Fruit fly (Drosophila melanogaster): Measurements from ENCODE around the gene ort.

The ort gene

DNA sequence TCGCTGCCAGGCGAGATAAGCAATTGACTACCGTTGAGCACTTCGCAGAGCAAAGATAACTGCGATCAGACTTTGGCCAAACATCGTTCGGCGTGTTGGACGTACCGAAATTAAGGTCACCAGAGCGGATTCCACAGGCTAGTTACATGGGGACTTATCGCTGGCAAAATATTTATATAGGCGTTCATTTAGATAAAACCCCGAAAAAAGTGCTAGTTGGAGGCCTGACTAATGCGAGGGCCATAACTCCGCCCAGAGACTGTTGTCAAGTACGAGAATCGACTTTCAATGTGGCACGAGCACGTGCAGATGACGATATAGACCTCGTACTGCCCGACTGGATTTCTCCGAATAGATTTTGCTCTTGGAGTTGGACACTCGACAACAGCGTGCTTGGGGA, 39.6 kb upstream of the ort start (continued):
- peak; percentile 29 for TF ChIP-seq CG7987 (GFP tag; optimal IDR thresholded peaks at IDR 0.05)
- TF ChIP-seq CG3847 (GFP tag; IDR thresholded peaks at IDR 0.05) = no peak
- TF ChIP-seq CG1602 (GFP tag; optimal IDR thresholded peaks at IDR 0.05) = no peak
- peak; percentile 52 for TF ChIP-seq sug (tag; optimal IDR thresholded peaks at IDR 0.05)
- TF ChIP-seq CG14050 (GFP tag; IDR thresholded peaks at IDR 0.05) = no peak
- no peak for TF ChIP-seq esg (GFP tag; conservative IDR thresholded peaks at IDR 0.05)
- TF ChIP-seq seq (GFP tag; IDR thresholded peaks at IDR 0.05) = 0 out of 2 replicates have a peak, but pooled peaks have one; percentile 26
- TF ChIP-seq mirr (GFP tag; optimal IDR thresholded peaks at IDR 0.05) = peak; percentile 82

- TF ChIP-seq chinmo (GFP tag; IDR thresholded peaks at IDR 0.05; ENCODE audit: partially characterized antibody) (peak; percentile 90; the same call in 3 of the 4 replicates), slou (GFP tag; optimal IDR thresholded peaks at IDR 0.05) (no peak), onecut (GFP tag; IDR thresholded peaks at IDR 0.05) (0 out of 2 replicates have a peak, but pooled peaks have one; percentile 5), CG31365 (tag; optimal IDR thresholded peaks at IDR 0.05) (no peak), CG11456 (GFP tag; IDR thresholded peaks at IDR 0.05) (0 out of 3 replicates have a peak, but pooled peaks have one; percentile 16), CG34376 (GFP tag; optimal IDR thresholded peaks at IDR 0.05) (peak; percentile 48), twi (tag; optimal IDR thresholded peaks at IDR 0.05) (no peak), CG3163 (GFP tag; optimal IDR thresholded peaks at IDR 0.05) (no peak), CG15514 (GFP tag; optimal IDR thresholded peaks at IDR 0.05) (peak; percentile 44), dm (GFP tag; optimal IDR thresholded peaks at IDR 0.05) (no peak), Meics (GFP tag; optimal IDR thresholded peaks at IDR 0.05) (peak; percentile 37), run (tag; optimal IDR thresholded peaks at IDR 0.05) (no peak), CG5180 (GFP tag; optimal IDR thresholded peaks at IDR 0.05) (peak; percentile 6), z (GFP tag; IDR thresholded peaks at IDR 0.05) (peak; percentile 86), D19A (tag; optimal IDR thresholded peaks at IDR 0.05) (no peak), gro (GFP tag; optimal IDR thresholded peaks at IDR 0.05) (peak; percentile 44), crp (GFP tag; optimal IDR thresholded peaks at IDR 0.05) (peak in 1 of 2 experiments; percentile 69), CG12769 (tag; optimal IDR thresholded peaks at IDR 0.05) (peak; percentile 89), CG10209 (GFP tag; optimal IDR thresholded peaks at IDR 0.05) (no peak), BtbVII (GFP tag; optimal IDR thresholded peaks at IDR 0.05) (no peak), CG13287 (GFP tag; IDR thresholded peaks at IDR 0.05; ENCODE audit: partially characterized antibody) (peak; percentile 41), GATAe (GFP tag; conservative IDR thresholded peaks at IDR 0.05) (no peak), dysf (GFP tag; IDR thresholded peaks at IDR 0.05) (peak; percentile 5; the same call in 1 of the 3 replicates), HLH54F (GFP tag; optimal IDR thresholded peaks at IDR 0.05) (no peak), bbx (GFP tag; IDR thresholded peaks at IDR 0.05; ENCODE audit: partially characterized antibody) (peak; percentile 32; the same call in 1 of the 2 replicates), CG2199 (GFP tag; IDR thresholded peaks at IDR 0.05) (no peak), Fer1 (GFP tag; optimal IDR thresholded peaks at IDR 0.05) (peak; percentile 32), CG10543 (GFP tag; optimal IDR thresholded peaks at IDR 0.05) (peak; percentile 90), abd-A (tag; optimal IDR thresholded peaks at IDR 0.05) (peak; percentile 78), CG13894 (tag; optimal IDR thresholded peaks at IDR 0.05) (peak; percentile 67), CG14441 (GFP tag; IDR thresholded peaks at IDR 0.05) (0 out of 2 replicates have a peak, but pooled peaks have one; percentile 33), Rfx (GFP tag; IDR thresholded peaks at IDR 0.05) (peak; percentile 22; the same call in 1 of the 2 replicates), Atf6 (GFP tag; IDR thresholded peaks at IDR 0.05) (0 out of 2 replicates have a peak, but pooled peaks have one; percentile 14), fd102C (GFP tag; optimal IDR thresholded peaks at IDR 0.05) (no peak), CG15269 (tag; optimal IDR thresholded peaks at IDR 0.05) (peak; percentile 38), lab (GFP tag; optimal IDR thresholded peaks at IDR 0.05) (peak; percentile 20), CTCF (GFP tag; optimal IDR thresholded peaks at IDR 0.05) (peak; percentile 10), CG6175 (GFP tag; IDR thresholded peaks at IDR 0.05) (no peak), Eip74EF (GFP tag; optimal IDR thresholded peaks at IDR 0.05) (peak in 1 of 2 experiments; percentile 40), MBD-R2 (GFP tag; IDR thresholded peaks at IDR 0.05) (0 out of 2 replicates have a peak, but pooled peaks have one; percentile 12), CG13424 (tag; optimal IDR thresholded peaks at IDR 0.05) (no peak)
Observed at dm6 chr3R:19620953-19621352, 38.6 kb upstream of the ort start.
